Worm (Caenorhabditis elegans) whole organism, early embryonic: ENCODE data around the gene F54E7.6.

ENCODE experiments used
- B0310.2 ChIP-seq: sonication (generic microtip); optimal IDR thresholded peaks from 2 replicates; lab custom pipeline; 2016; ENCODE audit warnings: mild to moderate bottlenecking, missing genetic modification characterization, missing compliant biosample characterization
- aly-1 ChIP-seq: sonication (generic microtip); optimal IDR thresholded peaks from 2 replicates; lab custom pipeline; 2016; ENCODE audit warnings: missing genetic modification characterization, missing compliant biosample characterization
- ama-1 ChIP-seq: fragments of 150-350 bp; optimal IDR thresholded peaks from 2 replicates; lab custom pipeline; 2014
- flt-1 ChIP-seq: fragments of 200-800 bp; sonication (Bioruptor generic); IDR thresholded peaks from 2 replicates; pipeline ENCODE4 v1.3.6; 2022; ENCODE audit warnings: missing genetic modification characterization, missing compliant biosample characterization
- hmbx-1 ChIP-seq: sonication (generic microtip); optimal IDR thresholded peaks from 2 replicates; lab custom pipeline; 2016; ENCODE audit warnings: mild to moderate bottlenecking, missing genetic modification characterization, missing compliant biosample characterization
- pes-1 ChIP-seq: fragments of 200-800 bp; sonication (Bioruptor generic); IDR thresholded peaks from 2 replicates; pipeline ENCODE4 v1.3.6; 2022; ENCODE audit warnings: missing genetic modification reagents, missing genetic modification characterization, missing compliant biosample characterization
- sea-1 ChIP-seq: fragments of 200-800 bp; sonication (Bioruptor generic); conservative IDR thresholded peaks from 2 replicates; pipeline ENCODE4 v1.3.6; 2022; ENCODE audit warnings: missing genetic modification characterization, missing compliant biosample characterization

- no peak for TF ChIP-seq sea-1 (GFP tag; lab: Robert Waterston, UW)
- no peak for TF ChIP-seq ama-1 (lab: Kevin White, UChicago)
- TF ChIP-seq hmbx-1 (tag; lab: Kevin White, UChicago), result no peak
- no peak for TF ChIP-seq flt-1 (GFP tag; lab: Robert Waterston, UW)
- TF ChIP-seq aly-1 (tag; lab: Kevin White, UChicago), result no peak
- no peak for TF ChIP-seq pes-1 (GFP tag; lab: Robert Waterston, UW)
- no peak for TF ChIP-seq B0310.2 (tag; lab: Kevin White, UChicago)
Measured at ce11 chrIII:5665710-5666109, 4.8 kb upstream of the F54E7.6 start.
